Worm (Caenorhabditis elegans) whole organism, young adult: ENCODE data around the gene C09G1.4.

Source experiments
- C17E4.6 ChIP-seq: fragments of 200-800 bp; sonication (Bioruptor generic); IDR thresholded peaks from 2 replicates; pipeline ENCODE4 v1.3.6; 2022; ENCODE audit warnings: missing genetic modification reagents, missing genetic modification characterization, missing compliant biosample characterization
- atf-7 ChIP-seq: sonication (generic microtip); optimal IDR thresholded peaks from 2 replicates; lab custom pipeline; 2017; ENCODE audit warnings: mild to moderate bottlenecking, missing genetic modification characterization, missing compliant biosample characterization
- ccch-3 ChIP-seq: fragments of 200-800 bp; sonication (Bioruptor generic); optimal IDR thresholded peaks from 2 replicates; lab custom pipeline; 2018; ENCODE audit warnings: mild to moderate bottlenecking, missing genetic modification characterization, missing compliant biosample characterization
- cebp-2 ChIP-seq: fragments of 200-800 bp; sonication (Bioruptor generic); IDR thresholded peaks from 2 replicates; pipeline ENCODE4 v1.3.6; 2022; ENCODE audit warnings: missing genetic modification characterization, missing compliant biosample characterization
- ceh-79 ChIP-seq: sonication (generic microtip); optimal IDR thresholded peaks from 2 replicates; lab custom pipeline; 2017; ENCODE audit warnings: mild to moderate bottlenecking, missing genetic modification characterization, missing compliant biosample characterization
- egrh-3 ChIP-seq: fragments of 200-800 bp; sonication (Bioruptor generic); IDR thresholded peaks from 2 replicates; pipeline ENCODE4 v1.3.6; 2022; ENCODE audit warnings: missing genetic modification reagents, missing genetic modification characterization, missing compliant biosample characterization
- hlh-12 ChIP-seq: sonication (generic microtip); optimal IDR thresholded peaks from 2 replicates; lab custom pipeline; 2016; ENCODE audit warnings: missing genetic modification characterization, missing compliant biosample characterization
- sdz-38 ChIP-seq: sonication (generic microtip); optimal IDR thresholded peaks from 2 replicates; lab custom pipeline; 2016; ENCODE audit warnings: missing genotype, missing genetic modification characterization, missing compliant biosample characterization
- snpc-4 ChIP-seq, 5 experiments: fragments of 150-350 bp in 1 of 5; sonication (generic microtip) in 4 of 5; optimal IDR thresholded peaks; 2 replicates each; lab custom pipeline; 2014 to 2018; ENCODE audit warnings: missing genetic modification characterization in 5 of 5, missing biosample characterization in 3 of 5, antibody characterized with exemption in 2 of 5, mild to moderate bottlenecking in 2 of 5, missing compliant biosample characterization in 2 of 5, missing genotype in 2 of 5, moderate library complexity in 2 of 5, missing genetic modification reagents in 1 of 5
- unc-62 ChIP-seq: fragments of 150-350 bp; optimal IDR thresholded peaks from 2 replicates; lab custom pipeline; 2014; ENCODE audit warnings: missing biosample characterization, missing genetic modification reagents, missing genetic modification characterization

ce11 chrX:16044325-16044724, 37.9 kb upstream of the C09G1.4 start:
- TF ChIP-seq atf-7 (tag; lab: Kevin White, UChicago) (no peak), cebp-2 (GFP tag; lab: Robert Waterston, UW) (no peak), ceh-79 (no peak), egrh-3 (GFP tag; lab: Robert Waterston, UW) (no peak), ccch-3 (GFP tag; lab: Kevin White, UChicago) (no peak), unc-62 (GFP tag; lab: Kevin White, UChicago) (no peak), C17E4.6 (no peak), hlh-12 (tag; lab: Kevin White, UChicago) (no peak), sdz-38 (tag; lab: Kevin White, UChicago) (no peak), snpc-4 (GFP tag; optimal IDR thresholded peaks at IDR 0.05; lab: Kevin White, UChicago) (no peak), snpc-4 (tag; optimal IDR thresholded peaks at IDR 0.05; lab: Kevin White, UChicago) (no peak)
